Worm (Caenorhabditis elegans) whole organism, early embryonic: ENCODE data around the gene glb-34.
"Not testable (repeated sequence)": the region's sequence is repeated elsewhere in the genome, so short reads cannot be mapped to it uniquely, and the experiment has no call there.

Experiments used
- F13C5.2 ChIP-seq: sonication (generic microtip); optimal IDR thresholded peaks from 2 replicates; lab custom pipeline; 2017; ENCODE audit warnings: mild to moderate bottlenecking, missing genetic modification characterization, inconsistent platforms, missing compliant biosample characterization
- aly-1 ChIP-seq: sonication (generic microtip); optimal IDR thresholded peaks from 2 replicates; lab custom pipeline; 2016; ENCODE audit warnings: missing genetic modification characterization, missing compliant biosample characterization
- ama-1 ChIP-seq: fragments of 150-350 bp; optimal IDR thresholded peaks from 2 replicates; lab custom pipeline; 2014
- ceh-13 ChIP-seq: fragments of 200-800 bp; sonication (Bioruptor generic); optimal IDR thresholded peaks from 2 replicates; lab custom pipeline; 2018; ENCODE audit warnings: mild to moderate bottlenecking, missing genetic modification characterization, missing compliant biosample characterization
- ceh-36 ChIP-seq: sonication (generic microtip); optimal IDR thresholded peaks from 2 replicates; lab custom pipeline; 2016; ENCODE audit warnings: missing genetic modification characterization, inconsistent platforms, missing compliant biosample characterization
- ets-7 ChIP-seq: sonication (generic microtip); optimal IDR thresholded peaks from 2 replicates; lab custom pipeline; 2016; ENCODE audit warnings: missing genotype, missing genetic modification characterization, missing compliant biosample characterization
- flt-1 ChIP-seq: fragments of 200-800 bp; sonication (Bioruptor generic); IDR thresholded peaks from 2 replicates; pipeline ENCODE4 v1.3.6; 2022; ENCODE audit warnings: missing genetic modification characterization, missing compliant biosample characterization
- hmbx-1 ChIP-seq: sonication (generic microtip); optimal IDR thresholded peaks from 2 replicates; lab custom pipeline; 2016; ENCODE audit warnings: mild to moderate bottlenecking, missing genetic modification characterization, missing compliant biosample characterization
- hmg-4 ChIP-seq: fragments of 200-800 bp; sonication (Bioruptor generic); optimal IDR thresholded peaks from 2 replicates; lab custom pipeline; 2018; ENCODE audit warnings: mild to moderate bottlenecking, missing genetic modification characterization, missing compliant biosample characterization
- hnd-1 ChIP-seq: sonication (generic microtip); optimal IDR thresholded peaks from 2 replicates; lab custom pipeline; 2016; ENCODE audit warnings: missing genetic modification characterization, missing compliant biosample characterization
- pes-1 ChIP-seq: fragments of 200-800 bp; sonication (Bioruptor generic); IDR thresholded peaks from 2 replicates; pipeline ENCODE4 v1.3.6; 2022; ENCODE audit warnings: missing genetic modification reagents, missing genetic modification characterization, missing compliant biosample characterization
- scrt-1 ChIP-seq: fragments of 200-800 bp; sonication (Bioruptor generic); IDR thresholded peaks from 2 replicates; pipeline ENCODE4 v1.3.6; 2022; ENCODE audit warnings: missing genetic modification characterization, missing compliant biosample characterization
- sea-1 ChIP-seq: fragments of 200-800 bp; sonication (Bioruptor generic); conservative IDR thresholded peaks from 2 replicates; pipeline ENCODE4 v1.3.6; 2022; ENCODE audit warnings: missing genetic modification characterization, missing compliant biosample characterization
- tbx-11 ChIP-seq: fragments of 200-800 bp; sonication (Bioruptor generic); IDR thresholded peaks from 2 replicates; pipeline ENCODE4 v1.3.6; 2022; ENCODE audit warnings: missing genetic modification characterization, missing compliant biosample characterization
- tbx-37 ChIP-seq: fragments of 200-800 bp; sonication (Bioruptor generic); conservative IDR thresholded peaks from 2 replicates; pipeline ENCODE4 v1.3.6; 2022; ENCODE audit warnings: missing genetic modification reagents, missing genetic modification characterization, missing compliant biosample characterization
- tra-4 ChIP-seq: sonication (generic microtip); optimal IDR thresholded peaks from 2 replicates; lab custom pipeline; 2017; ENCODE audit warnings: missing genetic modification characterization, missing compliant biosample characterization

The glb-34 gene

ce11 chrIV:14565062-14565461 is 7.4 kb downstream of the glb-34 start, which contains the start of gene Y57G11B.2:
Y57G11B.2 (plus strand) TSS chrIV:14565362.
- TF ChIP-seq F13C5.2 (tag; lab: Kevin White, UChicago) (no peak), ceh-13 (GFP tag; lab: Kevin White, UChicago) (no peak), sea-1 (GFP tag; lab: Robert Waterston, UW) (no peak), aly-1 (tag; lab: Kevin White, UChicago) (no peak), ets-7 (no peak), hmbx-1 (tag; lab: Kevin White, UChicago) (no peak), tra-4 (no peak), tbx-11 (no peak), flt-1 (no peak), ceh-36 (tag; lab: Kevin White, UChicago) (no peak), hnd-1 (tag; lab: Kevin White, UChicago) (no peak), scrt-1 (GFP tag; lab: Robert Waterston, UW) (no peak), pes-1 (GFP tag; lab: Robert Waterston, UW) (no peak)

- TF ChIP-seq hmbx-1 (tag; lab: Kevin White, UChicago) (no peak), tra-4 (no peak), sea-1 (GFP tag; lab: Robert Waterston, UW) (no peak), aly-1 (tag; lab: Kevin White, UChicago) (no peak)
Measured at ce11 chrIV:14562649-14563268, 9.7 kb downstream of the glb-34 start.

- TF ChIP-seq hmbx-1 (tag; lab: Kevin White, UChicago) = no peak
- no peak for TF ChIP-seq flt-1
- TF ChIP-seq ceh-13 (GFP tag; lab: Kevin White, UChicago) = no peak
- no peak for TF ChIP-seq scrt-1 (GFP tag; lab: Robert Waterston, UW)
- no peak for TF ChIP-seq hnd-1 (tag; lab: Kevin White, UChicago)
- no peak for TF ChIP-seq aly-1 (tag; lab: Kevin White, UChicago)
- TF ChIP-seq hmg-4 (GFP tag; lab: Kevin White, UChicago) = no peak
- TF ChIP-seq ets-7 = no peak
- no peak for TF ChIP-seq sea-1 (GFP tag; lab: Robert Waterston, UW)
- TF ChIP-seq tra-4 = no peak
Measured at ce11 chrIV:14561677-14562076, 10.8 kb downstream of the glb-34 start.

ce11 chrIV:14559267-14559666 is 13.2 kb downstream of the glb-34 start:
- TF ChIP-seq tbx-11 (no peak), ets-7 (no peak), scrt-1 (GFP tag; lab: Robert Waterston, UW) (no peak), F13C5.2 (tag; lab: Kevin White, UChicago) (no peak), hmbx-1 (tag; lab: Kevin White, UChicago) (no peak), hnd-1 (tag; lab: Kevin White, UChicago) (no peak), ceh-13 (GFP tag; lab: Kevin White, UChicago) (no peak), sea-1 (GFP tag; lab: Robert Waterston, UW) (no peak), ceh-36 (tag; lab: Kevin White, UChicago) (no peak), tbx-37 (no peak), ama-1 (lab: Kevin White, UChicago) (no peak), aly-1 (tag; lab: Kevin White, UChicago) (no peak), hmg-4 (GFP tag; lab: Kevin White, UChicago) (no peak)

ce11 chrIV:14557642-14558041 is 14.9 kb downstream of the glb-34 start:
- TF ChIP-seq ceh-36 (tag; lab: Kevin White, UChicago) = no peak
- no peak for TF ChIP-seq tbx-11
- no peak for TF ChIP-seq flt-1
- TF ChIP-seq tbx-37 = no peak
- TF ChIP-seq ceh-13 (GFP tag; lab: Kevin White, UChicago) = no peak

ce11 chrIV:14554788-14555187 is 17.7 kb downstream of the glb-34 start, which contains the start of gene Y57G11B.6:
Y57G11B.6 (minus strand) TSS chrIV:14554888.
- TF ChIP-seq hmg-4 (GFP tag; lab: Kevin White, UChicago) (no peak), ama-1 (lab: Kevin White, UChicago) (no peak), hmbx-1 (tag; lab: Kevin White, UChicago) (no peak), tbx-11 (no peak)

- not testable (repeated sequence) for TF ChIP-seq tbx-37; flt-1; scrt-1 (GFP tag; lab: Robert Waterston, UW)
Measured at ce11 chrIV:14551870-14552269, 20.6 kb downstream of the glb-34 start, which contains the start of gene pals-30. pals-30 (minus strand) TSS chrIV:14551970.

ce11 chrIV:14549308-14549707 is 23.2 kb downstream of the glb-34 start, which contains the start of gene T27E7.9:
T27E7.9 (minus strand) TSS chrIV:14549408.
- TF ChIP-seq hmg-4 (GFP tag; lab: Kevin White, UChicago) (no peak), flt-1 (no peak), sea-1 (GFP tag; lab: Robert Waterston, UW) (no peak), hnd-1 (tag; lab: Kevin White, UChicago) (no peak), tbx-37 (no peak), ceh-13 (GFP tag; lab: Kevin White, UChicago) (no peak), ama-1 (lab: Kevin White, UChicago) (no peak), F13C5.2 (tag; lab: Kevin White, UChicago) (no peak), aly-1 (tag; lab: Kevin White, UChicago) (no peak), scrt-1 (GFP tag; lab: Robert Waterston, UW) (no peak), pes-1 (GFP tag; lab: Robert Waterston, UW) (no peak), ceh-36 (tag; lab: Kevin White, UChicago) (no peak), tbx-11 (no peak)
